Worm (Caenorhabditis elegans): ENCODE data around the gene fbxb-83.

Gene fbxb-83

DNA sequence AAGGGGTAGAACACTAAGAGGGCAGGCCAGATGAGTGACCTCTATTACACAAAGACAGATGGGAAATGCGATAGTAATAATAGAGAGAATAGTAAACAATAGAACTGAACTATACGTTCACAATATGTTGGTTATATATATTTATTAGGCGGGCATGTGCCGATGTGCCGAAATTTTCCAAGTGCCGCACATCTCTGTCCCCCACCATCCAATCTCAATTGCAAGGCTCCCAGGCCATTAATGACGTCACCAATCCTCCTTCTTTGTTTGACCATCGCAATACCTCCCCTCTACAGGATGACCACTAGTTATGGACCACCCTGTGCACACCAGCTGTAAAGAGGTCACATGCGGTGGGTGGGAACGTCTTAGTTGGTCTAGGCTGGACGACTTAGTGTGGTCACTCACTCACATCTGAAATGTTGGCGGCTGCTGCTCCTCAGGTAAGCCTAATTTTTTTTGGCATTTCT lies 34.1 kb upstream of the fbxb-83 start, which contains the start of gene F40G9.6:
TSS of gene F40G9.6 (plus strand) at position 420 of the 470 bp plus-strand sequence.
- peak; percentile 13 for TF ChIP-seq ceh-34 (tag; optimal IDR thresholded peaks at IDR 0.05)
- TF ChIP-seq hlh-30 (tag; optimal IDR thresholded peaks at IDR 0.05; ENCODE audit: insufficient read depth), result peak; percentile 25
- peak; percentile 51 for TF ChIP-seq sox-2 (GFP tag; IDR thresholded peaks at IDR 0.05)
- no peak for TF ChIP-seq ttx-3 (tag; optimal IDR thresholded peaks at IDR 0.05)
- TF ChIP-seq ref-2 (tag; optimal IDR thresholded peaks at IDR 0.05), result peak; percentile 38
- TF ChIP-seq npax-4 (tag; optimal IDR thresholded peaks at IDR 0.05), result no peak
- TF ChIP-seq tbx-2 (tag; optimal IDR thresholded peaks at IDR 0.05), result peak; percentile 13

DNA sequence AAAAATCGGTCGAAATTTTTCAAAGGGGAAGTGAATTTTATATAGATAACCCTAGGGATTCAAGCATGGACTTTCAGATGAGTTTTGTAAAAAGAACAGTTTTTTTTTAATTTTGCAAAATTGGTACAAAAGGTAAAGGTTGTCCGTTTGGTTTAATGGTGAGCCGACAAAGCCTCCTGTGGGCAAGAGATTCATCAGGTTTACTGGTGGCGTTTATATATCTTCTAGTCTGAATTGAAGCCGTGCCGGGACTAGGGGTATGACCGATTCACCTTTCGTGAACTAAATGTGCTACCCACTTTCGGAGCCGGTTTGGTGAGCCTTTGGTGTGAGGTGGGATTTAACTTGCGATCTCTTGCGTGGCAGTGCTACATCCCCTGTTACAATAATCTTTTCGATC lies 33.1 kb upstream of the fbxb-83 start:
- TF ChIP-seq madf-2 (tag; optimal IDR thresholded peaks at IDR 0.05), result peak; percentile 23
- no peak for TF ChIP-seq pha-2 (tag; optimal IDR thresholded peaks at IDR 0.05)
- TF ChIP-seq pat-9 (tag; optimal IDR thresholded peaks at IDR 0.05), result no peak

DNA sequence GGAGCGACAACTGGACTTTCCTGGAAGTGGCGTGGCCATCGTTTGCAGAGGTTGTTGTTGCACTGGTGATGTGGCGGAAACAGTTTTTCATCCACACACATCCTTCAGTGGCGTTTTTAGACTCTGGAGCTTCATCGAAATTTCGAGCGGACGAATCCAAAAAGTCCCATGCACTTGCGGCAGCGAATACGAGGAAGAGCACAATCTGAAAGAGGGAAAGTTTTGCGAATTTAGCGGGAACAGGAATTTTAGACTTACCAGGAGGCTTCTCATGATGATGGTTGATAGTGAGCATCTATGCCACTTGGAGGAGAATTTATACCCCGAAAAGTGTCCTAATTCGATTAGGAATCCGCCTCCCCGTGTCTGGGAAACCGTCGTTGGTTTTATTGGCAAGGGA lies 32.7 kb upstream of the fbxb-83 start, which contains the start of gene F40G9.14:
TSS of gene F40G9.14 (minus strand) at position 101 of the 400 bp plus-strand sequence.
- TF ChIP-seq ceh-45 (GFP tag; IDR thresholded peaks at IDR 0.05), result no peak
- no peak for TF ChIP-seq nhr-232 (tag; optimal IDR thresholded peaks at IDR 0.05)
- TF ChIP-seq pha-4 (tag; optimal IDR thresholded peaks at IDR 0.05), result no peak
- TF ChIP-seq ceh-30 (tag; optimal IDR thresholded peaks at IDR 0.05), result no peak
- no peak for TF ChIP-seq ceh-34 (tag; optimal IDR thresholded peaks at IDR 0.05)
- TF ChIP-seq tbx-2 (tag; optimal IDR thresholded peaks at IDR 0.05), result no peak
- TF ChIP-seq ama-1 (optimal IDR thresholded peaks at IDR 0.05), result no peak
- no peak for TF ChIP-seq nhr-11 (tag; optimal IDR thresholded peaks at IDR 0.05)
- no peak for TF ChIP-seq hlh-13 (GFP tag; optimal IDR thresholded peaks at IDR 0.05)
- no peak for TF ChIP-seq K09A11.1 (tag; optimal IDR thresholded peaks at IDR 0.05; ENCODE audit: insufficient read depth)

- no peak for TF ChIP-seq dve-1 (tag; optimal IDR thresholded peaks at IDR 0.05)
- TF ChIP-seq ceh-18 (tag; optimal IDR thresholded peaks at IDR 0.05), result no peak
- no peak for TF ChIP-seq sox-4 (tag; optimal IDR thresholded peaks at IDR 0.05)
- no peak for TF ChIP-seq unc-3 (GFP tag; conservative IDR thresholded peaks at IDR 0.05)
- no peak for TF ChIP-seq unc-3 (tag; optimal IDR thresholded peaks at IDR 0.05)
- TF ChIP-seq ztf-16 (tag; optimal IDR thresholded peaks at IDR 0.05), result no peak
- no peak for TF ChIP-seq eyg-1 (tag; optimal IDR thresholded peaks at IDR 0.05)
- TF ChIP-seq nhr-232 (tag; optimal IDR thresholded peaks at IDR 0.05), result no peak
- no peak for TF ChIP-seq ama-1 (optimal IDR thresholded peaks at IDR 0.05)
- TF ChIP-seq ceh-19 (GFP tag; optimal IDR thresholded peaks at IDR 0.05), result no peak
- no peak for TF ChIP-seq hlh-30 (tag; optimal IDR thresholded peaks at IDR 0.05; ENCODE audit: insufficient read depth)
These were observed 30.7 kb upstream of the fbxb-83 start, which contains the start of gene clec-148 for ce11 chrIII:175733-176132. Gene clec-148, minus strand, starts transcription at chrIII:175833.

- no peak for TF ChIP-seq T23F11.4 (GFP tag; optimal IDR thresholded peaks at IDR 0.05)
These were observed 28.5 kb upstream of the fbxb-83 start, which contains the start of gene F40G9.19 for ce11 chrIII:173501-173900. Gene F40G9.19, plus strand, starts transcription at chrIII:173801.

- TF ChIP-seq ceh-45 (GFP tag; IDR thresholded peaks at IDR 0.05) (no peak), ama-1 (optimal IDR thresholded peaks at IDR 0.05) (no peak), che-1 (tag; optimal IDR thresholded peaks at IDR 0.05) (no peak), sox-4 (tag; optimal IDR thresholded peaks at IDR 0.05) (no peak), sox-2 (GFP tag; IDR thresholded peaks at IDR 0.05) (no peak), T23F11.4 (GFP tag; optimal IDR thresholded peaks at IDR 0.05) (no peak), nfya-1 (tag; optimal IDR thresholded peaks at IDR 0.05) (no peak), eyg-1 (tag; optimal IDR thresholded peaks at IDR 0.05) (no peak), unc-55 (GFP tag; optimal IDR thresholded peaks at IDR 0.05) (no peak), lim-6 (tag; optimal IDR thresholded peaks at IDR 0.05) (no peak), mec-3 (tag; optimal IDR thresholded peaks at IDR 0.05; ENCODE audit: borderline replicate concordance) (no peak), ahr-1 (tag; optimal IDR thresholded peaks at IDR 0.05) (no peak), fkh-10 (GFP tag; optimal IDR thresholded peaks at IDR 0.05) (no peak), unc-3 (GFP tag; conservative IDR thresholded peaks at IDR 0.05) (no peak), unc-3 (tag; optimal IDR thresholded peaks at IDR 0.05) (no peak), hlh-6 (tag; optimal IDR thresholded peaks at IDR 0.05) (no peak)
These were observed 26.6 kb upstream of the fbxb-83 start, which contains the start of the genes F40G9.9 and F40G9.12 for ce11 chrIII:171617-172016. Gene F40G9.9, minus strand, starts transcription at chrIII:171717. Gene F40G9.12, plus strand, starts transcription at chrIII:171847.
